Worm (Caenorhabditis elegans) whole organism, midembryonic: Measurements from ENCODE around the gene fbxb-25.

Experiments
- T22C8.4 ChIP-seq: fragments of 200-800 bp; sonication (Bioruptor generic); IDR thresholded peaks from 2 replicates; pipeline ENCODE4 v1.3.6; 2022; ENCODE audit warnings: missing genetic modification characterization, missing compliant biosample characterization
- cog-1 ChIP-seq: sonication (generic microtip); optimal IDR thresholded peaks from 2 replicates; lab custom pipeline; 2016; ENCODE audit warnings: missing genetic modification characterization, missing compliant biosample characterization
- flt-1 ChIP-seq: fragments of 200-800 bp; sonication (Bioruptor generic); IDR thresholded peaks from 2 replicates; pipeline ENCODE4 v1.3.6; 2022; ENCODE audit warnings: missing genetic modification characterization, missing compliant biosample characterization
- klf-2 ChIP-seq: fragments of 200-800 bp; sonication (Bioruptor generic); conservative IDR thresholded peaks from 2 replicates; pipeline ENCODE4 v1.3.6; 2022; ENCODE audit warnings: missing genetic modification reagents, missing genetic modification characterization, missing compliant biosample characterization
- med-1 ChIP-seq: sonication (generic microtip); optimal IDR thresholded peaks from 2 replicates; lab custom pipeline; 2017; ENCODE audit warnings: missing genetic modification characterization, mild to moderate bottlenecking, missing compliant biosample characterization, antibody characterized with exemption, missing genetic modification reagents; ENCODE audit not compliant: insufficient read depth
- ref-1 ChIP-seq: fragments of 200-800 bp; sonication (Bioruptor generic); conservative IDR thresholded peaks from 2 replicates; pipeline ENCODE4 v1.3.6; 2022; ENCODE audit warnings: missing genetic modification reagents, missing genetic modification characterization, missing compliant biosample characterization
- tab-1 ChIP-seq: fragments of 200-800 bp; sonication (Bioruptor generic); IDR thresholded peaks from 2 replicates; pipeline ENCODE4 v1.3.6; 2022; ENCODE audit warnings: missing genetic modification characterization, missing compliant biosample characterization
- ztf-23 ChIP-seq: fragments of 200-800 bp; sonication (Bioruptor generic); IDR thresholded peaks from 2 replicates; pipeline ENCODE4 v1.3.6; 2022; ENCODE audit warnings: missing genetic modification reagents, missing genetic modification characterization, missing compliant biosample characterization
- ztf-29 ChIP-seq: fragments of 200-800 bp; sonication (Bioruptor generic); IDR thresholded peaks from 2 replicates; pipeline ENCODE4 v1.3.6; 2022; ENCODE audit warnings: missing genetic modification reagents, missing genetic modification characterization, missing compliant biosample characterization

ce11 chrII:1709959-1710358 is 26.1 kb downstream of the fbxb-25 start, which contains the start of gene fbxa-184:
- TF ChIP-seq ref-1 (GFP tag; lab: Robert Waterston, UW) = no peak
- no peak for TF ChIP-seq T22C8.4
- no peak for TF ChIP-seq ztf-23 (GFP tag; lab: Robert Waterston, UW)
- no peak for TF ChIP-seq cog-1 (tag; lab: Kevin White, UChicago)
- TF ChIP-seq flt-1 (GFP tag; lab: Robert Waterston, UW) = no peak
- TF ChIP-seq tab-1 (GFP tag; lab: Robert Waterston, UW) = no peak
- no peak for TF ChIP-seq med-1 (GFP tag; lab: Kevin White, UChicago)
- TF ChIP-seq ztf-29 (GFP tag; lab: Robert Waterston, UW) = no peak
- no peak for TF ChIP-seq klf-2 (GFP tag; lab: Robert Waterston, UW)
